Fruit fly (Drosophila melanogaster) whole organism, embryonic: ENCODE measurements around the gene Nse1.

Source experiments
- Antp ChIP-seq: fragments of 200-800 bp; sonication (Bioruptor generic); optimal IDR thresholded peaks from 3 replicates; lab custom pipeline; 2016; ENCODE audit warnings: missing biosample characterization, missing genetic modification characterization
- Atf-2 ChIP-seq: fragments of 200-800 bp; sonication (Bioruptor generic); optimal IDR thresholded peaks from 2 replicates; lab custom pipeline; 2016; ENCODE audit warnings: missing biosample characterization, missing genetic modification characterization
- C15 ChIP-seq: fragments of 200-800 bp; sonication (Bioruptor generic); IDR thresholded peaks from 3 replicates; pipeline ENCODE4 v1.3.6; 2022; ENCODE audit warnings: missing biosample characterization, missing genetic modification characterization
- CG1024 ChIP-seq: fragments of 200-800 bp; sonication (Bioruptor generic); IDR thresholded peaks from 2 replicates; pipeline ENCODE4 v1.3.6; 2022; ENCODE audit warnings: missing biosample characterization, missing genetic modification characterization
- CG10274 ChIP-seq: fragments of 200-800 bp; sonication (Bioruptor generic); optimal IDR thresholded peaks from 3 replicates; lab custom pipeline; 2017; ENCODE audit warnings: missing biosample characterization, mild to moderate bottlenecking, missing genetic modification characterization
- CG10431 ChIP-seq: fragments of 200-800 bp; sonication (Bioruptor generic); optimal IDR thresholded peaks from 3 replicates; lab custom pipeline; 2018; ENCODE audit warnings: missing biosample characterization, mild to moderate bottlenecking, missing genetic modification characterization
- CG10959 ChIP-seq: fragments of 200-800 bp; sonication (Bioruptor generic); IDR thresholded peaks from 2 replicates; pipeline ENCODE4 v1.3.6; 2022; ENCODE audit warnings: missing biosample characterization, missing genetic modification characterization
- CG12219 ChIP-seq: fragments of 200-800 bp; sonication (Bioruptor generic); optimal IDR thresholded peaks from 3 replicates; lab custom pipeline; 2018; ENCODE audit warnings: missing biosample characterization, mild to moderate bottlenecking, missing genetic modification characterization
- CG12391 ChIP-seq: fragments of 200-800 bp; sonication (Bioruptor generic); optimal IDR thresholded peaks from 3 replicates; lab custom pipeline; 2018; ENCODE audit warnings: missing biosample characterization, mild to moderate bottlenecking, missing genetic modification characterization, moderate library complexity
- CG15269 ChIP-seq: fragments of 200-800 bp; sonication (Bioruptor generic); optimal IDR thresholded peaks from 2 replicates; lab custom pipeline; 2018; ENCODE audit warnings: missing biosample characterization, mild to moderate bottlenecking, missing genetic modification characterization, moderate library complexity
- CG15601 ChIP-seq: fragments of 200-800 bp; sonication (Bioruptor generic); optimal IDR thresholded peaks from 3 replicates; lab custom pipeline; 2019; ENCODE audit warnings: missing biosample characterization, mild to moderate bottlenecking, missing genetic modification characterization, moderate library complexity
- CG16863 ChIP-seq: fragments of 200-800 bp; sonication (Bioruptor generic); optimal IDR thresholded peaks from 3 replicates; lab custom pipeline; 2016; ENCODE audit warnings: missing biosample characterization, missing genetic modification characterization
- CG2116 ChIP-seq: fragments of 200-800 bp; sonication (Bioruptor generic); optimal IDR thresholded peaks from 3 replicates; lab custom pipeline; 2018; ENCODE audit warnings: missing biosample characterization, mild to moderate bottlenecking, missing genetic modification characterization
- CG2678 ChIP-seq: fragments of 200-800 bp; sonication (Bioruptor generic); optimal IDR thresholded peaks from 3 replicates; lab custom pipeline; 2019; ENCODE audit warnings: missing biosample characterization, mild to moderate bottlenecking, missing genetic modification characterization, moderate library complexity
- CG30020 ChIP-seq: fragments of 200-800 bp; optimal IDR thresholded peaks from 2 replicates; lab custom pipeline; 2019; ENCODE audit warnings: missing biosample characterization, mild to moderate bottlenecking, missing genetic modification characterization, moderate library complexity
- CG31365 ChIP-seq: fragments of 200-800 bp; sonication (Bioruptor generic); optimal IDR thresholded peaks from 2 replicates; lab custom pipeline; 2018; ENCODE audit warnings: missing biosample characterization, mild to moderate bottlenecking, missing genetic modification characterization
- CG3726 ChIP-seq: fragments of 200-800 bp; sonication (Bioruptor generic); IDR thresholded peaks from 3 replicates; pipeline ENCODE4, ENCODE4 v1.3.6; 2022; ENCODE audit warnings: missing biosample characterization, missing genetic modification characterization
- CG3838 ChIP-seq: fragments of 200-800 bp; sonication (Bioruptor generic); optimal IDR thresholded peaks from 3 replicates; lab custom pipeline; 2016; ENCODE audit warnings: missing biosample characterization, missing genetic modification characterization
- CG4820 ChIP-seq: fragments of 200-800 bp; sonication (Bioruptor generic); optimal IDR thresholded peaks from 3 replicates; lab custom pipeline; 2016; ENCODE audit warnings: missing biosample characterization, missing genetic modification characterization
- CG6654 ChIP-seq: fragments of 200-800 bp; sonication (Bioruptor generic); optimal IDR thresholded peaks from 2 replicates; lab custom pipeline; 2017; ENCODE audit warnings: missing biosample characterization, mild to moderate bottlenecking, missing genetic modification characterization
- CG7556 ChIP-seq: fragments of 200-800 bp; sonication (Bioruptor generic); optimal IDR thresholded peaks from 2 replicates; lab custom pipeline; 2017; ENCODE audit warnings: missing biosample characterization, mild to moderate bottlenecking, missing genetic modification characterization
- CG8388 ChIP-seq: fragments of 200-800 bp; sonication (Bioruptor generic); optimal IDR thresholded peaks from 2 replicates; lab custom pipeline; 2019; ENCODE audit warnings: missing biosample characterization, mild to moderate bottlenecking, missing genetic modification characterization, moderate library complexity
- CG9609 ChIP-seq: fragments of 200-800 bp; sonication (Bioruptor generic); optimal IDR thresholded peaks from 3 replicates; lab custom pipeline; 2016; ENCODE audit warnings: missing biosample characterization, missing genetic modification characterization
- D ChIP-seq, 2 experiments: fragments of 200-800 bp in 1 of 2; fragments of >200 bp in 1 of 2; sonication (Bioruptor generic) in 1 of 2; optimal IDR thresholded peaks; 2 replicates in 1 of 2; 3 replicates in 1 of 2; lab custom pipeline; 2017; ENCODE audit warnings: mild to moderate bottlenecking in 1 of 2, missing biosample characterization in 1 of 2, missing genetic modification characterization in 1 of 2, missing genetic modification reagents in 1 of 2
- Doc2 ChIP-seq: fragments of 200-800 bp; sonication (Bioruptor generic); IDR thresholded peaks from 2 replicates; pipeline ENCODE4 v1.3.6; 2022; ENCODE audit warnings: missing biosample characterization, missing genetic modification characterization
- Eip74EF ChIP-seq, 2 experiments: fragments of 200-800 bp in 1 of 2; fragments of >200 bp in 1 of 2; sonication (Bioruptor generic) in 1 of 2; optimal IDR thresholded peaks; 2 replicates each; lab custom pipeline; 2017 to 2019; ENCODE audit warnings: missing biosample characterization in 2 of 2, missing genetic modification characterization in 2 of 2, mild to moderate bottlenecking in 1 of 2, moderate library complexity in 1 of 2
- HLH4C ChIP-seq: fragments of 200-800 bp; sonication (Bioruptor generic); IDR thresholded peaks from 3 replicates; pipeline ENCODE4 v1.3.6; 2022; ENCODE audit warnings: missing biosample characterization, missing genetic modification characterization; ENCODE audit not compliant: partially characterized antibody
- Hmx ChIP-seq: fragments of 200-800 bp; sonication (Bioruptor generic); optimal IDR thresholded peaks from 2 replicates; lab custom pipeline; 2016; ENCODE audit warnings: missing biosample characterization, missing genetic modification characterization
- Lpt ChIP-seq: fragments of >200 bp; optimal IDR thresholded peaks from 2 replicates; lab custom pipeline; 2018; ENCODE audit warnings: missing biosample characterization, missing genetic modification characterization
- Sox102F ChIP-seq: fragments of 200-800 bp; sonication (Bioruptor generic); optimal IDR thresholded peaks from 2 replicates; lab custom pipeline; 2018; ENCODE audit warnings: missing biosample characterization, mild to moderate bottlenecking, missing genetic modification characterization, moderate library complexity
- Sry-δ ChIP-seq: fragments of 200-800 bp; sonication (Bioruptor generic); optimal IDR thresholded peaks from 2 replicates; lab custom pipeline; 2016; ENCODE audit warnings: missing biosample characterization, missing genetic modification characterization
- Trl ChIP-seq, 3 experiments: fragments of >200 bp in 2 of 3; fragments of 200-800 bp in 1 of 3; sonication (Bioruptor generic) in 1 of 3; optimal IDR thresholded peaks; 2 replicates in 1 of 3; 3 replicates in 2 of 3; lab custom pipeline; 2016 to 2017; ENCODE audit warnings: missing biosample characterization in 1 of 3, missing genetic modification characterization in 1 of 3
- ac ChIP-seq: fragments of 200-800 bp; sonication (Bioruptor generic); optimal IDR thresholded peaks from 3 replicates; lab custom pipeline; 2017; ENCODE audit warnings: missing biosample characterization, mild to moderate bottlenecking, missing genetic modification characterization
- az2 ChIP-seq: fragments of 200-800 bp; sonication (Bioruptor generic); optimal IDR thresholded peaks from 3 replicates; lab custom pipeline; 2016; ENCODE audit warnings: missing biosample characterization, missing genetic modification characterization
- bbx ChIP-seq: fragments of 200-800 bp; sonication (Bioruptor generic); IDR thresholded peaks from 2 replicates; pipeline ENCODE4 v1.3.6; 2022; ENCODE audit warnings: missing biosample characterization, missing genetic modification characterization; ENCODE audit not compliant: partially characterized antibody
- bigmax ChIP-seq: fragments of 200-800 bp; sonication (Bioruptor generic); optimal IDR thresholded peaks from 2 replicates; lab custom pipeline; 2018; ENCODE audit warnings: missing biosample characterization, mild to moderate bottlenecking, missing genetic modification characterization
- crol ChIP-seq: fragments of 200-800 bp; sonication (Bioruptor generic); IDR thresholded peaks from 2 replicates; pipeline ENCODE4 v1.3.6; 2022; ENCODE audit warnings: missing biosample characterization, missing genetic modification characterization
- cwo ChIP-seq: fragments of 200-800 bp; sonication (Bioruptor generic); optimal IDR thresholded peaks from 3 replicates; lab custom pipeline; 2017; ENCODE audit warnings: missing biosample characterization, missing genetic modification characterization, mild to moderate bottlenecking, moderate library complexity, missing genetic modification reagents
- ewg ChIP-seq: fragments of 200-800 bp; sonication (Bioruptor generic); optimal IDR thresholded peaks from 3 replicates; lab custom pipeline; 2017; ENCODE audit warnings: mild to moderate bottlenecking, missing biosample characterization, missing genetic modification reagents, missing genetic modification characterization
- exex ChIP-seq: fragments of 200-800 bp; sonication (Bioruptor generic); optimal IDR thresholded peaks from 4 replicates; lab custom pipeline; 2018; ENCODE audit warnings: missing biosample characterization, mild to moderate bottlenecking, missing genetic modification characterization, moderate library complexity
- klu ChIP-seq: fragments of 200-800 bp; sonication (Bioruptor generic); IDR thresholded peaks from 2 replicates; pipeline ENCODE4 v1.3.6; 2022; ENCODE audit warnings: missing biosample characterization, missing genetic modification characterization
- knrl ChIP-seq: fragments of 200-800 bp; sonication (Bioruptor generic); IDR thresholded peaks from 3 replicates; pipeline ENCODE4 v1.3.6; 2022; ENCODE audit warnings: missing biosample characterization, missing genetic modification characterization; ENCODE audit not compliant: partially characterized antibody
- maf-S ChIP-seq: fragments of 200-800 bp; sonication (Bioruptor generic); optimal IDR thresholded peaks from 2 replicates; lab custom pipeline; 2016; ENCODE audit warnings: missing biosample characterization, missing genetic modification characterization
- otp ChIP-seq: fragments of 200-800 bp; sonication (Bioruptor generic); IDR thresholded peaks from 3 replicates; pipeline ENCODE4, ENCODE4 v1.3.6; 2022; ENCODE audit warnings: missing biosample characterization, missing genetic modification characterization
- psq ChIP-seq: fragments of 200-800 bp; sonication (Bioruptor generic); optimal IDR thresholded peaks from 2 replicates; lab custom pipeline; 2017; ENCODE audit warnings: missing biosample characterization, missing genetic modification characterization
- row ChIP-seq: fragments of 200-800 bp; sonication (Bioruptor generic); IDR thresholded peaks from 3 replicates; pipeline ENCODE4 v1.3.6; 2022; ENCODE audit warnings: missing biosample characterization, missing genetic modification characterization
- salm ChIP-seq: fragments of 200-800 bp; sonication (Bioruptor generic); optimal IDR thresholded peaks from 2 replicates; lab custom pipeline; 2018; ENCODE audit warnings: missing biosample characterization, mild to moderate bottlenecking, missing genetic modification characterization
- tup ChIP-seq: fragments of 200-800 bp; sonication (Bioruptor generic); optimal IDR thresholded peaks from 2 replicates; lab custom pipeline; 2016; ENCODE audit warnings: missing biosample characterization, mild to moderate bottlenecking, missing genetic modification characterization, moderate library complexity

Nse1 gene

dm6 chr2L:6647103-6647711 lies 30.2 kb downstream of the Nse1 start (continued):
- TF ChIP-seq crol (GFP tag; lab: Robert Waterston, UW) (peak; percentile 68), Atf-2 (GFP tag; lab: Kevin White, UChicago) (peak; percentile 98), CG15269 (tag; lab: Kevin White, UChicago) (peak; percentile 99), CG2678 (tag; lab: Kevin White, UChicago) (peak; percentile 99), CG12391 (peak; percentile 99), bbx (peak; percentile 42; the same call in 1 of the 2 replicates), CG7556 (GFP tag; lab: Kevin White, UChicago) (peak; percentile 98), CG10274 (GFP tag; lab: Kevin White, UChicago) (peak; percentile 91), ac (peak; percentile 98), otp (GFP tag; lab: Robert Waterston, UW) (peak; percentile 98), tup (peak; percentile 97), Eip74EF (GFP tag; optimal IDR thresholded peaks at IDR 0.05; lab: Kevin White, UChicago) (peak in 1 of 2 experiments; percentile 99), CG4820 (peak; percentile 97), CG10959 (GFP tag; lab: Robert Waterston, UW) (peak; percentile 96), bigmax (peak; percentile 70), CG12219 (peak; percentile 99), psq (GFP tag; lab: Kevin White, UChicago) (peak; percentile 97), CG3838 (GFP tag; lab: Kevin White, UChicago) (peak; percentile 97), CG1024 (GFP tag; lab: Robert Waterston, UW) (peak; percentile 95), CG9609 (GFP tag; lab: Kevin White, UChicago) (peak; percentile 98), ewg (GFP tag; lab: Kevin White, UChicago) (peak; percentile 97), az2 (GFP tag; lab: Kevin White, UChicago) (peak; percentile 99), Sox102F (GFP tag; lab: Kevin White, UChicago) (peak; percentile 99), CG31365 (peak; percentile 91), cwo (GFP tag; lab: Kevin White, UChicago) (peak; percentile 96), Hmx (GFP tag; lab: Kevin White, UChicago) (no peak), Trl (optimal IDR thresholded peaks at IDR 0.05; lab: Kevin White, UChicago) (peak; percentile 69 to 89), Trl (GFP tag; optimal IDR thresholded peaks at IDR 0.05; lab: Kevin White, UChicago) (peak; percentile 99), CG30020 (peak; percentile 86), maf-S (GFP tag; lab: Kevin White, UChicago) (peak; percentile 98), CG16863 (GFP tag; lab: Kevin White, UChicago) (peak; percentile 98), Doc2 (GFP tag; lab: Robert Waterston, UW) (no peak; the same call in 1 of the 2 replicates), CG8388 (GFP tag; lab: Kevin White, UChicago) (peak; percentile 99), klu (GFP tag; lab: Robert Waterston, UW) (peak; percentile 91), Sry-δ (GFP tag; lab: Kevin White, UChicago) (peak; percentile 70), CG2116 (peak; percentile 92), D (optimal IDR thresholded peaks at IDR 0.05; lab: Kevin White, UChicago) (no peak), D (GFP tag; optimal IDR thresholded peaks at IDR 0.05; lab: Kevin White, UChicago) (peak; percentile 99), row (GFP tag; lab: Robert Waterston, UW) (peak; percentile 97), Antp (peak; percentile 98), knrl (peak; percentile 50; the same call in 2 of the 3 replicates), CG15601 (peak; percentile 97), CG10431 (GFP tag; lab: Kevin White, UChicago) (peak; percentile 94), exex (tag; lab: Kevin White, UChicago) (peak; percentile 89), CG6654 (GFP tag; lab: Kevin White, UChicago) (peak; percentile 92), Lpt (GFP tag; lab: Kevin White, UChicago) (no peak), CG3726 (peak; percentile 96), C15 (GFP tag; lab: Robert Waterston, UW) (peak; percentile 95), salm (peak; percentile 99), HLH4C (GFP tag; lab: Robert Waterston, UW) (peak; percentile 60; the same call in 2 of the 3 replicates)
